Fruit fly (Drosophila melanogaster) whole organism, embryonic: ENCODE measurements around the gene ClpX.
A peak's percentile ranks its signal among the peaks of the same experiment; 100 is the strongest.

Source experiments
- Ada2b ChIP-seq: fragments of 200-800 bp; sonication (Bioruptor generic); IDR thresholded peaks from 2 replicates; pipeline ENCODE4 v1.3.6; 2022; ENCODE audit warnings: missing biosample characterization, missing genetic modification characterization
- Aef1 ChIP-seq: fragments of 200-800 bp; sonication (Bioruptor generic); IDR thresholded peaks from 3 replicates; pipeline ENCODE4 v1.3.6; 2022; ENCODE audit warnings: missing biosample characterization, missing genetic modification characterization
- Atf-2 ChIP-seq: fragments of 200-800 bp; sonication (Bioruptor generic); optimal IDR thresholded peaks from 2 replicates; lab custom pipeline; 2016; ENCODE audit warnings: missing biosample characterization, missing genetic modification characterization
- CG10321 ChIP-seq: fragments of 200-800 bp; sonication (Bioruptor generic); IDR thresholded peaks from 2 replicates; pipeline ENCODE4 v1.3.6; 2022; ENCODE audit warnings: missing biosample characterization, missing genetic modification characterization
- CG10979 ChIP-seq: fragments of 200-800 bp; sonication (Bioruptor generic); optimal IDR thresholded peaks from 2 replicates; lab custom pipeline; 2018; ENCODE audit warnings: missing biosample characterization, mild to moderate bottlenecking, missing genetic modification characterization, moderate library complexity
- CG11085 ChIP-seq: fragments of 200-800 bp; sonication (Bioruptor generic); IDR thresholded peaks from 2 replicates; pipeline ENCODE4 v1.3.6; 2022; ENCODE audit warnings: missing biosample characterization, missing genetic modification characterization
- CG12769 ChIP-seq: fragments of 200-800 bp; sonication (Bioruptor generic); optimal IDR thresholded peaks from 2 replicates; lab custom pipeline; 2019; ENCODE audit warnings: missing biosample characterization, mild to moderate bottlenecking, missing genetic modification characterization, moderate library complexity
- CG14050 ChIP-seq: fragments of 200-800 bp; sonication (Bioruptor generic); IDR thresholded peaks from 3 replicates; pipeline ENCODE4 v1.3.6; 2022; ENCODE audit warnings: missing biosample characterization, missing genetic modification characterization
- CG14441 ChIP-seq: fragments of 200-800 bp; sonication (Bioruptor generic); IDR thresholded peaks from 2 replicates; pipeline ENCODE4 v1.3.6; 2022; ENCODE audit warnings: missing biosample characterization, missing genetic modification characterization
- CG14860 ChIP-seq: fragments of 200-800 bp; sonication (Bioruptor generic); IDR thresholded peaks from 3 replicates; pipeline ENCODE4 v1.3.6; 2022; ENCODE audit warnings: missing biosample characterization, missing genetic modification characterization; ENCODE audit not compliant: partially characterized antibody
- CG1647 ChIP-seq: fragments of 200-800 bp; sonication (Bioruptor generic); optimal IDR thresholded peaks from 3 replicates; lab custom pipeline; 2016; ENCODE audit warnings: missing biosample characterization, missing genetic modification characterization
- CG17186 ChIP-seq: fragments of 200-800 bp; sonication (Bioruptor generic); optimal IDR thresholded peaks from 3 replicates; lab custom pipeline; 2017; ENCODE audit warnings: missing biosample characterization, missing genetic modification reagents, missing genetic modification characterization
- CG2202 ChIP-seq: fragments of 200-800 bp; sonication (Bioruptor generic); optimal IDR thresholded peaks from 2 replicates; lab custom pipeline; 2018; ENCODE audit warnings: missing biosample characterization, mild to moderate bottlenecking, missing genetic modification characterization
- CG2889 ChIP-seq: fragments of 200-800 bp; sonication (Bioruptor generic); IDR thresholded peaks from 3 replicates; pipeline ENCODE4 v1.3.6; 2022; ENCODE audit warnings: missing biosample characterization, missing genetic modification characterization
- CG30431 ChIP-seq: fragments of 200-800 bp; sonication (Bioruptor generic); optimal IDR thresholded peaks from 2 replicates; lab custom pipeline; 2017; ENCODE audit warnings: missing biosample characterization, missing genetic modification characterization
- CG32772 ChIP-seq: fragments of 200-800 bp; sonication (Bioruptor generic); IDR thresholded peaks from 2 replicates; pipeline ENCODE4 v1.3.6; 2022; ENCODE audit warnings: missing biosample characterization, missing genetic modification characterization
- CG3838 ChIP-seq: fragments of 200-800 bp; sonication (Bioruptor generic); optimal IDR thresholded peaks from 3 replicates; lab custom pipeline; 2016; ENCODE audit warnings: missing biosample characterization, missing genetic modification characterization
- CG6689 ChIP-seq: fragments of 200-800 bp; sonication (Bioruptor generic); IDR thresholded peaks from 2 replicates; pipeline ENCODE4 v1.3.6; 2022; ENCODE audit warnings: missing biosample characterization, missing genetic modification characterization
- CG7928 ChIP-seq: fragments of 200-800 bp; sonication (Bioruptor generic); optimal IDR thresholded peaks from 2 replicates; lab custom pipeline; 2017; ENCODE audit warnings: missing biosample characterization, mild to moderate bottlenecking, missing genetic modification characterization
- CG9215 ChIP-seq: fragments of 200-800 bp; sonication (Bioruptor generic); IDR thresholded peaks from 2 replicates; pipeline ENCODE4 v1.3.6; 2022; ENCODE audit warnings: missing biosample characterization, missing genetic modification characterization
- Camta ChIP-seq: fragments of 200-800 bp; sonication (Bioruptor generic); optimal IDR thresholded peaks from 2 replicates; lab custom pipeline; 2016; ENCODE audit warnings: missing biosample characterization, missing genetic modification characterization
- ERR ChIP-seq: fragments of 200-800 bp; sonication (Bioruptor generic); optimal IDR thresholded peaks from 2 replicates; lab custom pipeline; 2016; ENCODE audit warnings: missing biosample characterization, missing genetic modification characterization
- Elba2 ChIP-seq: fragments of 200-800 bp; sonication (Bioruptor generic); optimal IDR thresholded peaks from 3 replicates; lab custom pipeline; 2016; ENCODE audit warnings: missing biosample characterization, missing genetic modification characterization
- Ets97D ChIP-seq: fragments of 200-800 bp; sonication (Bioruptor generic); optimal IDR thresholded peaks from 3 replicates; lab custom pipeline; 2016; ENCODE audit warnings: missing biosample characterization, missing genetic modification characterization
- HHEX ChIP-seq: fragments of 200-800 bp; sonication (Bioruptor generic); optimal IDR thresholded peaks from 3 replicates; lab custom pipeline; 2017; ENCODE audit warnings: missing biosample characterization, mild to moderate bottlenecking, missing genetic modification characterization, missing genetic modification reagents
- Hr39 ChIP-seq: fragments of >200 bp; optimal IDR thresholded peaks from 2 replicates; lab custom pipeline; 2017
- Hsf ChIP-seq: fragments of 200-800 bp; sonication (Bioruptor generic); optimal IDR thresholded peaks from 3 replicates; lab custom pipeline; 2016; ENCODE audit warnings: missing biosample characterization, missing genetic modification characterization
- Opbp ChIP-seq: fragments of 200-800 bp; sonication (Bioruptor generic); IDR thresholded peaks from 3 replicates; pipeline ENCODE4 v1.3.6; 2022; ENCODE audit warnings: missing biosample characterization, missing genetic modification characterization; ENCODE audit not compliant: partially characterized antibody
- Optix ChIP-seq: fragments of 200-800 bp; sonication (Bioruptor generic); IDR thresholded peaks from 3 replicates; pipeline ENCODE4 v1.3.6; 2022; ENCODE audit warnings: missing biosample characterization, missing genetic modification characterization
- Ptx1 ChIP-seq: fragments of 200-800 bp; sonication (Bioruptor generic); IDR thresholded peaks from 2 replicates; pipeline ENCODE4 v1.3.6; 2022; ENCODE audit warnings: missing biosample characterization, missing genetic modification characterization
- Ravus ChIP-seq: fragments of 200-800 bp; sonication (Bioruptor generic); IDR thresholded peaks from 2 replicates; pipeline ENCODE4 v1.3.6; 2022; ENCODE audit warnings: missing biosample characterization, missing genetic modification characterization
- Ssrp ChIP-seq: fragments of 200-800 bp; sonication (Bioruptor generic); optimal IDR thresholded peaks from 2 replicates; lab custom pipeline; 2018; ENCODE audit warnings: missing biosample characterization, mild to moderate bottlenecking, missing genetic modification characterization, moderate library complexity
- eve ChIP-seq, 2 experiments: fragments of >200 bp; optimal IDR thresholded peaks; 2 replicates each; lab custom pipeline; 2017; ENCODE audit warnings: missing biosample characterization in 2 of 2, missing genetic modification characterization in 2 of 2
- exex ChIP-seq: fragments of 200-800 bp; sonication (Bioruptor generic); optimal IDR thresholded peaks from 4 replicates; lab custom pipeline; 2018; ENCODE audit warnings: missing biosample characterization, mild to moderate bottlenecking, missing genetic modification characterization, moderate library complexity
- eyg ChIP-seq: fragments of 200-800 bp; sonication (Bioruptor generic); optimal IDR thresholded peaks from 3 replicates; lab custom pipeline; 2016; ENCODE audit warnings: missing biosample characterization, missing genetic modification characterization
- fd102C ChIP-seq: fragments of 200-800 bp; sonication (Bioruptor generic); optimal IDR thresholded peaks from 2 replicates; lab custom pipeline; 2018; ENCODE audit warnings: missing biosample characterization, mild to moderate bottlenecking, missing genetic modification characterization, moderate library complexity
- mam ChIP-seq: fragments of 200-800 bp; sonication (Bioruptor generic); optimal IDR thresholded peaks from 3 replicates; lab custom pipeline; 2016; ENCODE audit warnings: missing biosample characterization, missing genetic modification characterization
- mirr ChIP-seq: fragments of 200-800 bp; sonication (Bioruptor generic); optimal IDR thresholded peaks from 3 replicates; lab custom pipeline; 2018; ENCODE audit warnings: missing biosample characterization, mild to moderate bottlenecking, missing genetic modification characterization
- nau ChIP-seq: fragments of 200-800 bp; sonication (Bioruptor generic); optimal IDR thresholded peaks from 3 replicates; lab custom pipeline; 2017; ENCODE audit warnings: missing biosample characterization, mild to moderate bottlenecking, missing genetic modification characterization, missing genetic modification reagents
- onecut ChIP-seq: fragments of 200-800 bp; sonication (Bioruptor generic); IDR thresholded peaks from 2 replicates; pipeline ENCODE4 v1.3.6; 2022; ENCODE audit warnings: missing biosample characterization, missing genetic modification characterization
- peb ChIP-seq: fragments of 200-800 bp; sonication (Bioruptor generic); IDR thresholded peaks from 2 replicates; pipeline ENCODE4 v1.3.6; 2022; ENCODE audit warnings: missing biosample characterization, missing genetic modification characterization
- pita ChIP-seq: fragments of 200-800 bp; sonication (Bioruptor generic); optimal IDR thresholded peaks from 2 replicates; lab custom pipeline; 2017; ENCODE audit warnings: missing biosample characterization, mild to moderate bottlenecking, missing genetic modification characterization
- sens ChIP-seq: fragments of 200-800 bp; sonication (Bioruptor generic); peaks from one replicate; lab custom pipeline; 2016; ENCODE audit warnings: missing biosample characterization, missing genetic modification characterization
- stc ChIP-seq: fragments of 200-800 bp; sonication (Bioruptor generic); IDR thresholded peaks from 2 replicates; pipeline ENCODE4 v1.3.6; 2022; ENCODE audit warnings: missing biosample characterization, missing genetic modification characterization
- stwl ChIP-seq: fragments of 200-800 bp; sonication (Bioruptor generic); optimal IDR thresholded peaks from 3 replicates; lab custom pipeline; 2018; ENCODE audit warnings: missing biosample characterization, mild to moderate bottlenecking, missing genetic modification characterization, moderate library complexity
- sug ChIP-seq: fragments of 200-800 bp; optimal IDR thresholded peaks from 2 replicates; lab custom pipeline; 2019; ENCODE audit warnings: missing biosample characterization, mild to moderate bottlenecking, missing genetic modification characterization, moderate library complexity
- unc-4 ChIP-seq: fragments of 200-800 bp; sonication (Bioruptor generic); IDR thresholded peaks from 2 replicates; pipeline ENCODE4 v1.3.6; 2022; ENCODE audit warnings: missing biosample characterization, missing genetic modification characterization; ENCODE audit not compliant: partially characterized antibody
- unpg ChIP-seq: fragments of 200-800 bp; sonication (Bioruptor generic); optimal IDR thresholded peaks from 3 replicates; lab custom pipeline; 2018; ENCODE audit warnings: missing biosample characterization, mild to moderate bottlenecking, missing genetic modification characterization, moderate library complexity
- wdn ChIP-seq: fragments of 200-800 bp; sonication (Bioruptor generic); IDR thresholded peaks from 2 replicates; pipeline ENCODE4 v1.3.6; 2022; ENCODE audit warnings: missing biosample characterization, missing genetic modification characterization
- zen2 ChIP-seq: fragments of 200-800 bp; sonication (Bioruptor generic); IDR thresholded peaks from 3 replicates; pipeline ENCODE4 v1.3.6; 2022; ENCODE audit warnings: missing biosample characterization, missing genetic modification characterization; ENCODE audit not compliant: partially characterized antibody

The ClpX gene

DNA sequence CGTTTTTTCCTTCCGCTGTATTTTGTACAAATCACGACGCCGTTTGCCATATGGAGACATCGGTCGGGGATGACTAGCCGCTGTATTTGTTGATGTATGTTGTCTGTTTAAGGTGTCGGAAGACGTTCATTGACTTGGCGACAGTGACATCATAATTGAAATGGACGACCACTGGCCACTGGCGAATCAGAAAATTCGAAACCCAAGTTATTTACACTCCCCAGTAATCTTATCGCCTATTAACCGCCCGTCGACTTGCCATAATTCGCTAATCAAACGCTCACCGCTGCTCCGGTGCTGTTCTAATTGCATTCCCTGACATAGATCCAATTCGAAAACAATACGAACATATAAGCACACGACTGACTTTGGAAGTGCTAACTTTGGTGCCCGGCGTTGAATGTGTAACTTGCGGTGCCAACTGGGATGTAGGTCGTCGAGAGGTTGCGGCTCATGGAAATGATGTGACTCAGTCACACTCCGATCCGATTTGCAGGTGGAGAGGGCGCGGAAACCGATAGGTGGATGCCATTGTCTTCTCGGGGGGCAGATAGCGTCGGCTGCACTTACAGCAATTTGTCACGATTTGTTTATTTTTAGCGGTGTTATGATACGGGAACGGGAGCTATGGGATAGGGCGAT lies 6.2 kb upstream of the ClpX start (continued):
- TF ChIP-seq mirr (GFP tag; lab: Kevin White, UChicago) (peak; percentile 4), CG17186 (GFP tag; lab: Kevin White, UChicago) (no peak), CG3838 (GFP tag; lab: Kevin White, UChicago) (no peak), unc-4 (no peak), stwl (tag; lab: Kevin White, UChicago) (no peak), CG14860 (GFP tag; lab: Robert Waterston, UW) (no peak), CG14441 (GFP tag; lab: Robert Waterston, UW) (no peak), zen2 (GFP tag; lab: Robert Waterston, UW) (no peak), mam (GFP tag; lab: Kevin White, UChicago) (no peak), CG14050 (GFP tag; lab: Robert Waterston, UW) (no peak), Ada2b (GFP tag; lab: Robert Waterston, UW) (no peak), exex (tag; lab: Kevin White, UChicago) (peak; percentile 73), Ssrp (tag; lab: Kevin White, UChicago) (no peak), CG6689 (no peak), ERR (GFP tag; lab: Kevin White, UChicago) (no peak), Opbp (GFP tag; lab: Robert Waterston, UW) (peak; percentile 11; the same call in 1 of the 3 replicates), HHEX (no peak), CG1647 (GFP tag; lab: Kevin White, UChicago) (no peak), CG32772 (GFP tag; lab: Robert Waterston, UW) (no peak)
- TF ChIP-seq, all 482 proteins: peak for 10

DNA sequence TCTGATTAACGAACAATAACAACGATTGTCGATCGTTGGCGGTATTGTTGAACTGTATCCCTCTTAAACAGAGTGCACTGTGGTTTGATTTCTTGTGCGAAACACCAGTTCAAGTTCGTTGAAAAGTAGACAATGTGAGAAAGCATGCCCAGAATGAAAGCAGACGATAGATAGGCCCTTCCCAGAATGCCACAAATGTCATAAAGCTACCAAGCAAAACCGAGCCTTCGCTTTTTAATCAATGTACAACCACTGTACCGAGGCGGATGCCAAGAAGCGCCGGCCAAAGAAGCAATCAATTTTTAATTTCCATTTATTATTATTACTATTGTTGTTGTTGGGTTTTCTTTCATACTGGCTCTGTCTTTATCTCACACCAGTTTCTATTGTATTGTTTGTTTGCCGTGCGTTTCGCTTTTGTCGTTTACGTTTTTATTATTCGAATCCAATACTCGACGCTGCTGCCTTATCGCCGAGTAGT lies 5.4 kb upstream of the ClpX start:
- peak; percentile 40 for TF ChIP-seq CG2202 (tag; lab: Kevin White, UChicago)
- no peak for TF ChIP-seq pita (GFP tag; lab: Kevin White, UChicago)
- peak; percentile 78 for TF ChIP-seq CG10979 (tag; lab: Kevin White, UChicago)
- TF ChIP-seq CG11085 (GFP tag; lab: Robert Waterston, UW): peak; percentile 66
- peak; percentile 80 for TF ChIP-seq sug (tag; lab: Kevin White, UChicago)
- TF ChIP-seq CG10321 (GFP tag; lab: Robert Waterston, UW): peak; percentile 55; the same call in 1 of the 2 replicates
- peak; percentile 86 for TF ChIP-seq unpg (GFP tag; lab: Kevin White, UChicago)
- peak; percentile 78 for TF ChIP-seq onecut
- TF ChIP-seq Ets97D: peak; percentile 38
- peak; percentile 68 for TF ChIP-seq eyg (GFP tag; lab: Kevin White, UChicago)
- peak; percentile 86 for TF ChIP-seq stc (GFP tag; lab: Robert Waterston, UW)
- peak; percentile 72 for TF ChIP-seq CG30431 (GFP tag; lab: Kevin White, UChicago)
- TF ChIP-seq Hsf (GFP tag; lab: Kevin White, UChicago): peak; percentile 87
- no peak for TF ChIP-seq fd102C
- TF ChIP-seq nau: peak; percentile 75
- peak; percentile 91 for TF ChIP-seq Ptx1
- no peak for TF ChIP-seq CG7928 (GFP tag; lab: Kevin White, UChicago)
- TF ChIP-seq CG9215 (GFP tag; lab: Robert Waterston, UW): peak; percentile 39; the same call in 1 of the 2 replicates
- peak; percentile 76 for TF ChIP-seq Atf-2 (GFP tag; lab: Kevin White, UChicago)
- peak; percentile 96 for TF ChIP-seq sens (GFP tag; lab: Kevin White, UChicago)
- peak; percentile 22; the same call in 1 of the 2 replicates for TF ChIP-seq Ravus
- TF ChIP-seq Elba2 (GFP tag; lab: Kevin White, UChicago): no peak
- peak; percentile 85 for TF ChIP-seq CG2889
- TF ChIP-seq peb (GFP tag; lab: Robert Waterston, UW): peak; percentile 67
- TF ChIP-seq CG12769 (tag; lab: Kevin White, UChicago): peak; percentile 87
- no peak for TF ChIP-seq eve (GFP tag; optimal IDR thresholded peaks at IDR 0.05; lab: Kevin White, UChicago)
- TF ChIP-seq Aef1: peak; percentile 86
- peak; percentile 62 for TF ChIP-seq Camta (GFP tag; lab: Kevin White, UChicago)
- TF ChIP-seq Optix (GFP tag; lab: Robert Waterston, UW): peak; percentile 78
- peak; percentile 77 for TF ChIP-seq wdn (GFP tag; lab: Robert Waterston, UW)
- TF ChIP-seq Hr39 (lab: Kevin White, UChicago): no peak
